Fruit fly (Drosophila melanogaster) whole organism, embryonic: ENCODE data around the gene CG14273.

Experiments
- Awh ChIP-seq: fragments of 200-800 bp; sonication (Bioruptor generic); IDR thresholded peaks from 2 replicates; pipeline ENCODE4, ENCODE4 v1.3.6; 2022; ENCODE audit warnings: missing biosample characterization, missing genetic modification characterization
- Bdp1 ChIP-seq: fragments of 200-800 bp; sonication (Bioruptor generic); optimal IDR thresholded peaks from 3 replicates; lab custom pipeline; 2016; ENCODE audit warnings: missing biosample characterization, missing genetic modification characterization
- CG11560 ChIP-seq: fragments of 200-800 bp; sonication (Bioruptor generic); IDR thresholded peaks from 3 replicates; pipeline ENCODE4 v1.3.6; 2022; ENCODE audit warnings: missing biosample characterization, missing genetic modification characterization
- CG12104 ChIP-seq: fragments of 200-800 bp; sonication (Bioruptor generic); optimal IDR thresholded peaks from 3 replicates; lab custom pipeline; 2016; ENCODE audit warnings: missing biosample characterization, missing genetic modification characterization
- CG12155 ChIP-seq: fragments of 200-800 bp; sonication (Bioruptor generic); optimal IDR thresholded peaks from 3 replicates; lab custom pipeline; 2016; ENCODE audit warnings: missing biosample characterization, missing genetic modification characterization
- CG12942 ChIP-seq: fragments of 200-800 bp; sonication (Bioruptor generic); optimal IDR thresholded peaks from 3 replicates; lab custom pipeline; 2016; ENCODE audit warnings: missing biosample characterization, missing genetic modification characterization
- CG13424 ChIP-seq: fragments of 200-800 bp; sonication (Bioruptor generic); optimal IDR thresholded peaks from 2 replicates; lab custom pipeline; 2019; ENCODE audit warnings: missing biosample characterization, mild to moderate bottlenecking, missing genetic modification characterization, moderate library complexity
- CG15073 ChIP-seq: fragments of 200-800 bp; sonication (Bioruptor generic); optimal IDR thresholded peaks from 2 replicates; lab custom pipeline; 2016; ENCODE audit warnings: missing biosample characterization, missing genetic modification characterization
- CG15269 ChIP-seq: fragments of 200-800 bp; sonication (Bioruptor generic); optimal IDR thresholded peaks from 2 replicates; lab custom pipeline; 2018; ENCODE audit warnings: missing biosample characterization, mild to moderate bottlenecking, missing genetic modification characterization, moderate library complexity
- CG15479 ChIP-seq: fragments of 200-800 bp; sonication (Bioruptor generic); optimal IDR thresholded peaks from 3 replicates; lab custom pipeline; 2019; ENCODE audit warnings: missing biosample characterization, mild to moderate bottlenecking, missing genetic modification characterization, moderate library complexity
- CG17186 ChIP-seq: fragments of 200-800 bp; sonication (Bioruptor generic); optimal IDR thresholded peaks from 3 replicates; lab custom pipeline; 2017; ENCODE audit warnings: missing biosample characterization, missing genetic modification reagents, missing genetic modification characterization
- CG17385 ChIP-seq: fragments of 200-800 bp; sonication (Bioruptor generic); optimal IDR thresholded peaks from 3 replicates; lab custom pipeline; 2018; ENCODE audit warnings: missing biosample characterization, mild to moderate bottlenecking, missing genetic modification characterization
- CG18011 ChIP-seq: fragments of 200-800 bp; sonication (Bioruptor generic); optimal IDR thresholded peaks from 2 replicates; lab custom pipeline; 2017; ENCODE audit warnings: missing biosample characterization, missing genetic modification characterization, mild to moderate bottlenecking, moderate library complexity, missing genotype
- CG2129 ChIP-seq: fragments of 200-800 bp; sonication (Bioruptor generic); IDR thresholded peaks from 2 replicates; pipeline ENCODE4 v1.3.6; 2022; ENCODE audit warnings: missing biosample characterization, missing genetic modification characterization; ENCODE audit not compliant: partially characterized antibody
- CG31365 ChIP-seq: fragments of 200-800 bp; sonication (Bioruptor generic); optimal IDR thresholded peaks from 2 replicates; lab custom pipeline; 2018; ENCODE audit warnings: missing biosample characterization, mild to moderate bottlenecking, missing genetic modification characterization
- CG32532 ChIP-seq: fragments of 200-800 bp; sonication (Bioruptor generic); IDR thresholded peaks from 2 replicates; pipeline ENCODE4 v1.3.6; 2022; ENCODE audit warnings: missing biosample characterization, missing genetic modification characterization
- CG4282 ChIP-seq: fragments of 200-800 bp; sonication (Bioruptor generic); optimal IDR thresholded peaks from 2 replicates; lab custom pipeline; 2016; ENCODE audit warnings: missing biosample characterization, missing genetic modification characterization
- CG4424 ChIP-seq: fragments of 200-800 bp; sonication (Bioruptor generic); optimal IDR thresholded peaks from 3 replicates; lab custom pipeline; 2016; ENCODE audit warnings: missing biosample characterization, missing genetic modification characterization
- CG4820 ChIP-seq: fragments of 200-800 bp; sonication (Bioruptor generic); optimal IDR thresholded peaks from 3 replicates; lab custom pipeline; 2016; ENCODE audit warnings: missing biosample characterization, missing genetic modification characterization
- CG6272 ChIP-seq: fragments of 200-800 bp; sonication (Bioruptor generic); IDR thresholded peaks from 2 replicates; pipeline ENCODE4 v1.3.6; 2022; ENCODE audit warnings: missing biosample characterization, missing genetic modification characterization
- CG6813 ChIP-seq: fragments of 200-800 bp; sonication (Bioruptor generic); optimal IDR thresholded peaks from 2 replicates; lab custom pipeline; 2017; ENCODE audit warnings: missing biosample characterization, missing genetic modification characterization, mild to moderate bottlenecking, moderate library complexity, missing genetic modification reagents
- CG7372 ChIP-seq: fragments of 200-800 bp; sonication (Bioruptor generic); IDR thresholded peaks from 2 replicates; pipeline ENCODE4 v1.3.6; 2022; ENCODE audit warnings: missing biosample characterization, missing genetic modification characterization
- CG7786 ChIP-seq: fragments of 200-800 bp; sonication (Bioruptor generic); optimal IDR thresholded peaks from 2 replicates; lab custom pipeline; 2016; ENCODE audit warnings: missing biosample characterization, missing genetic modification characterization
- CG7839 ChIP-seq: fragments of 200-800 bp; sonication (Bioruptor generic); optimal IDR thresholded peaks from 3 replicates; lab custom pipeline; 2018; ENCODE audit warnings: missing biosample characterization, mild to moderate bottlenecking, missing genetic modification characterization, moderate library complexity
- CG9437 ChIP-seq: fragments of 200-800 bp; sonication (Bioruptor generic); optimal IDR thresholded peaks from 2 replicates; lab custom pipeline; 2018; ENCODE audit warnings: missing biosample characterization, mild to moderate bottlenecking, missing genetic modification characterization
- CG9817 ChIP-seq: fragments of 200-800 bp; sonication (Bioruptor generic); optimal IDR thresholded peaks from 2 replicates; lab custom pipeline; 2018; ENCODE audit warnings: missing biosample characterization, mild to moderate bottlenecking, missing genetic modification characterization, moderate library complexity
- CrebB ChIP-seq: fragments of 200-800 bp; sonication (Bioruptor generic); optimal IDR thresholded peaks from 3 replicates; lab custom pipeline; 2018; ENCODE audit warnings: missing biosample characterization, mild to moderate bottlenecking, missing genetic modification characterization
- D19B ChIP-seq: fragments of 200-800 bp; sonication (Bioruptor generic); optimal IDR thresholded peaks from 2 replicates; lab custom pipeline; 2017; ENCODE audit warnings: missing biosample characterization, mild to moderate bottlenecking, missing genetic modification characterization
- Dfd ChIP-seq, 2 experiments: fragments of >200 bp; optimal IDR thresholded peaks; 2 replicates each; lab custom pipeline; 2017; ENCODE audit warnings: missing biosample characterization in 2 of 2, missing genetic modification characterization in 2 of 2
- HLH4C ChIP-seq: fragments of 200-800 bp; sonication (Bioruptor generic); IDR thresholded peaks from 3 replicates; pipeline ENCODE4 v1.3.6; 2022; ENCODE audit warnings: missing biosample characterization, missing genetic modification characterization; ENCODE audit not compliant: partially characterized antibody
- Rx ChIP-seq: fragments of 200-800 bp; sonication (Bioruptor generic); IDR thresholded peaks from 2 replicates; pipeline ENCODE4 v1.3.6; 2022; ENCODE audit warnings: missing biosample characterization, missing genetic modification characterization
- Trl ChIP-seq, 3 experiments: fragments of >200 bp in 2 of 3; fragments of 200-800 bp in 1 of 3; sonication (Bioruptor generic) in 1 of 3; optimal IDR thresholded peaks; 2 replicates in 1 of 3; 3 replicates in 2 of 3; lab custom pipeline; 2016 to 2017; ENCODE audit warnings: missing biosample characterization in 1 of 3, missing genetic modification characterization in 1 of 3
- abd-A ChIP-seq: fragments of 200-800 bp; sonication (Bioruptor generic); optimal IDR thresholded peaks from 3 replicates; lab custom pipeline; 2019; ENCODE audit warnings: missing biosample characterization, mild to moderate bottlenecking, missing genetic modification characterization, moderate library complexity
- ac ChIP-seq: fragments of 200-800 bp; sonication (Bioruptor generic); optimal IDR thresholded peaks from 3 replicates; lab custom pipeline; 2017; ENCODE audit warnings: missing biosample characterization, mild to moderate bottlenecking, missing genetic modification characterization
- cas ChIP-seq: fragments of 200-800 bp; sonication (Bioruptor generic); IDR thresholded peaks from 2 replicates; pipeline ENCODE4 v1.3.6; 2022; ENCODE audit warnings: missing biosample characterization, missing genetic modification characterization
- chinmo ChIP-seq: fragments of 200-800 bp; sonication (Bioruptor generic); IDR thresholded peaks from 4 replicates; pipeline ENCODE4 v1.3.6; 2022; ENCODE audit warnings: missing biosample characterization, missing genetic modification characterization; ENCODE audit not compliant: partially characterized antibody
- crc ChIP-seq: fragments of 200-800 bp; sonication (Bioruptor generic); optimal IDR thresholded peaks from 2 replicates; lab custom pipeline; 2016; ENCODE audit warnings: missing biosample characterization, missing genetic modification characterization
- crp ChIP-seq, 2 experiments: fragments of 200-800 bp; sonication (Bioruptor generic); optimal IDR thresholded peaks; 2 replicates in 1 of 2; 3 replicates in 1 of 2; lab custom pipeline; 2017; ENCODE audit warnings: missing biosample characterization in 2 of 2, missing genetic modification characterization in 2 of 2, mild to moderate bottlenecking in 1 of 2, moderate library complexity in 1 of 2
- dan ChIP-seq: fragments of 200-800 bp; sonication (Bioruptor generic); IDR thresholded peaks from 2 replicates; pipeline ENCODE4 v1.3.6; 2022; ENCODE audit warnings: missing biosample characterization, missing genetic modification characterization
- dimm ChIP-seq: fragments of 200-800 bp; sonication (Bioruptor generic); IDR thresholded peaks from 2 replicates; pipeline ENCODE4 v1.3.6; 2022; ENCODE audit warnings: missing biosample characterization, missing genetic modification characterization
- fd64A ChIP-seq: fragments of 200-800 bp; sonication (Bioruptor generic); optimal IDR thresholded peaks from 3 replicates; lab custom pipeline; 2018; ENCODE audit warnings: missing biosample characterization, mild to moderate bottlenecking, missing genetic modification characterization
- hth ChIP-seq: fragments of >200 bp; optimal IDR thresholded peaks from 2 replicates; lab custom pipeline; 2017; ENCODE audit warnings: inconsistent platforms
- jumu ChIP-seq: fragments of 200-800 bp; sonication (Bioruptor generic); optimal IDR thresholded peaks from 3 replicates; lab custom pipeline; 2016; ENCODE audit warnings: missing biosample characterization, missing genetic modification characterization
- lab ChIP-seq: fragments of 200-800 bp; sonication (Bioruptor generic); optimal IDR thresholded peaks from 3 replicates; lab custom pipeline; 2017; ENCODE audit warnings: missing biosample characterization, missing genetic modification characterization, mild to moderate bottlenecking, moderate library complexity, missing genetic modification reagents
- pfk ChIP-seq: fragments of 200-800 bp; sonication (Bioruptor generic); optimal IDR thresholded peaks from 2 replicates; lab custom pipeline; 2018; ENCODE audit warnings: missing biosample characterization, mild to moderate bottlenecking, missing genetic modification characterization, moderate library complexity
- ro ChIP-seq: fragments of 200-800 bp; sonication (Bioruptor generic); IDR thresholded peaks from 2 replicates; pipeline ENCODE4 v1.3.6; 2022; ENCODE audit warnings: missing biosample characterization, missing genetic modification characterization
- sens ChIP-seq: fragments of 200-800 bp; sonication (Bioruptor generic); peaks from one replicate; lab custom pipeline; 2016; ENCODE audit warnings: missing biosample characterization, missing genetic modification characterization
- unpg ChIP-seq: fragments of 200-800 bp; sonication (Bioruptor generic); optimal IDR thresholded peaks from 3 replicates; lab custom pipeline; 2018; ENCODE audit warnings: missing biosample characterization, mild to moderate bottlenecking, missing genetic modification characterization, moderate library complexity
- wdn ChIP-seq: fragments of 200-800 bp; sonication (Bioruptor generic); IDR thresholded peaks from 2 replicates; pipeline ENCODE4 v1.3.6; 2022; ENCODE audit warnings: missing biosample characterization, missing genetic modification characterization

CG14273 gene

dm6 chr2L:8362273-8362954, 19.9 kb downstream of the CG14273 start, which contains the start of gene CG7627:
TSS of gene CG7627 (minus strand) at chr2L:8362469.
- TF ChIP-seq CG2129 (GFP tag; lab: Robert Waterston, UW) (no peak), CG13424 (peak; percentile 78), Bdp1 (GFP tag; lab: Kevin White, UChicago) (peak; percentile 61), D19B (GFP tag; lab: Kevin White, UChicago) (peak; percentile 64), CrebB (tag; lab: Kevin White, UChicago) (peak; percentile 64), CG7372 (peak; percentile 75), chinmo (GFP tag; lab: Robert Waterston, UW) (peak; percentile 74; the same call in 2 of the 4 replicates), HLH4C (GFP tag; lab: Robert Waterston, UW) (no peak), CG12104 (peak; percentile 76), sens (GFP tag; lab: Kevin White, UChicago) (peak; percentile 96), dan (GFP tag; lab: Robert Waterston, UW) (no peak), CG4424 (GFP tag; lab: Kevin White, UChicago) (peak; percentile 82), Rx (GFP tag; lab: Robert Waterston, UW) (peak; percentile 60), CG15073 (GFP tag; lab: Kevin White, UChicago) (peak; percentile 15), CG31365 (tag; lab: Kevin White, UChicago) (peak; percentile 59), CG7839 (tag; lab: Kevin White, UChicago) (peak; percentile 80), CG17385 (GFP tag; lab: Kevin White, UChicago) (peak; percentile 68), CG32532 (GFP tag; lab: Robert Waterston, UW) (peak; percentile 88), lab (GFP tag; lab: Kevin White, UChicago) (peak; percentile 88), CG4820 (GFP tag; lab: Kevin White, UChicago) (peak; percentile 72), Dfd (GFP tag; optimal IDR thresholded peaks at IDR 0.05; lab: Kevin White, UChicago) (no peak), wdn (GFP tag; lab: Robert Waterston, UW) (peak; percentile 58), abd-A (tag; lab: Kevin White, UChicago) (peak; percentile 2), CG9817 (tag; lab: Kevin White, UChicago) (peak; percentile 74), CG12942 (GFP tag; lab: Kevin White, UChicago) (peak; percentile 37), jumu (GFP tag; lab: Kevin White, UChicago) (peak; percentile 76), CG15479 (GFP tag; lab: Kevin White, UChicago) (no peak), unpg (GFP tag; lab: Kevin White, UChicago) (peak; percentile 70), crp (GFP tag; optimal IDR thresholded peaks at IDR 0.05; lab: Kevin White, UChicago) (peak in 1 of 2 experiments; percentile 7), CG18011 (GFP tag; lab: Kevin White, UChicago) (peak; percentile 26), CG12155 (GFP tag; lab: Kevin White, UChicago) (peak; percentile 53), CG11560 (peak; percentile 63; the same call in 2 of the 3 replicates), CG6813 (GFP tag; lab: Kevin White, UChicago) (peak; percentile 78), CG4282 (no peak), CG7786 (GFP tag; lab: Kevin White, UChicago) (peak; percentile 87), cas (GFP tag; lab: Robert Waterston, UW) (peak; percentile 44; the same call in 1 of the 2 replicates), CG6272 (GFP tag; lab: Robert Waterston, UW) (peak; percentile 58), hth (no peak), fd64A (GFP tag; lab: Kevin White, UChicago) (no peak), crc (GFP tag; lab: Kevin White, UChicago) (peak; percentile 68), CG15269 (tag; lab: Kevin White, UChicago) (peak; percentile 76), ro (GFP tag; lab: Robert Waterston, UW) (peak; percentile 70), CG17186 (GFP tag; lab: Kevin White, UChicago) (no peak), Awh (GFP tag; lab: Robert Waterston, UW) (peak; percentile 67; the same call in 1 of the 2 replicates), pfk (GFP tag; lab: Kevin White, UChicago) (no peak), Trl (optimal IDR thresholded peaks at IDR 0.05; lab: Kevin White, UChicago) (no peak), Trl (GFP tag; optimal IDR thresholded peaks at IDR 0.05; lab: Kevin White, UChicago) (peak; percentile 71), ac (GFP tag; lab: Kevin White, UChicago) (no peak), CG9437 (GFP tag; lab: Kevin White, UChicago) (peak; percentile 67), dimm (GFP tag; lab: Robert Waterston, UW) (peak; percentile 70; the same call in 1 of the 2 replicates)
